Worm (Caenorhabditis elegans) whole organism, dauer: Measurements from ENCODE around the gene T13C2.7.

Source experiments
- unc-62 ChIP-seq: sonication (generic microtip); optimal IDR thresholded peaks from 2 replicates; lab custom pipeline; 2017; ENCODE audit warnings: missing biosample characterization, missing genetic modification reagents, missing genetic modification characterization

The T13C2.7 gene

DNA sequence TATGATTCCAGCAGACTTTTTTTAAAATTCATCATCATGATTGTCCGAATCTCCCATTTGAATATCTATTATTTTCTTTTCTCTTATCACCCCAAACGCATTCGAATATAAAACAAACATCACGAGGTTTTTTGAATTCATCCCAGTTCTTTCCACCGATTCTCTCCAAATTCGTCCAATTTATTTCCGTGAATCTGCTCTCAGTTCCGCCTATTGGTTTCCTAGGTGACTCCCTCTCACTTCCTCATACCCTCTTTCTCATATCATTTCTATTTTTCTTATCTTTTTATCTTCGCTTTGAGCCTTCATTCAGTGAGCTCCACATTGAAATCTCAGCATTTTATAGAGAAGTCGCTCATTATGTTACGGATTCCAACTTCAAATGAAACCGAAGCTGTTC lies at the start of gene T13C2.7:
Gene T13C2.7, plus strand, starts transcription at position 301 of the 400 bp plus-strand sequence.
- no peak for TF ChIP-seq unc-62

DNA sequence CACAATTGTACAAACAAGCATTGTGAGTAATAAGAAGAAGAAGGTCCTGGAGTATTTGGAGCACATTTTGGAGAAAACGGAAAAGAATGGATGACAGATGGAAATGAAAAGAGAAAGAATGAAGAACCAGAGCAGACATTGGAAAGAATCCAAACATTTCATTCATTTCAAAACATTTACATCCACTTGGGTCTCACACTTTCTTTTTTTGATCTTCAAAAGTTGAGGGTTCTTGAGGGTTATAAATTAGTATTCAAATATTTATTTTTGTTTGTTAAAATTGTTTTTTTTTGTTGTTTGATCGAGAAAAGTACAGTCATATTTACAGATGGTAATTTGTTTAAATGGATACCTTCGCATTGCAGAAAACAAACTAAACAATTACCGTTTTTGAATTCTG lies 45.5 kb upstream of the T13C2.7 start, which contains the start of gene T14B4.9:
Gene T14B4.9, minus strand, starts transcription at position 101 of the 400 bp plus-strand sequence.
- TF ChIP-seq unc-62 = no peak

DNA sequence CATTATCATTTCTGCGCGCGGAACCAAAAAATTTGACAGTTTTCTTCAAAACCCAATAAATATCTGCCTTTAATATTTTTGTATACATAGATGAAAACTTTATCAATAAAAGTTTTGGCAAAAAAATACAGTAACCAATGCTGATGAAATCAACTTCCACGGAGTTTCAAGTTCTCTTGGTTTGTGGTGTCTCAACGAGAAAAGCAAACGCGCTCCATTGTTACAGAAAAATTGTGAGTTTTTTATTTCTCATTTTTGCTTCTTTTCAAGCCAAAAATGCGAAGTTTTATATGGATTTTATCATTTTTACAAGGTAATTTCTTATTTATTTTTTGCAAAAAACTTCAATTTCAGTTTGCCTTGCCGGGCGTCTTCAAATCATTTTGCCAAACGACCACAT lies 44.5 kb upstream of the T13C2.7 start, which contains the start of gene T14B4.3:
Gene T14B4.3, plus strand, starts transcription at position 264 of the 400 bp plus-strand sequence.
- no peak for TF ChIP-seq unc-62

DNA sequence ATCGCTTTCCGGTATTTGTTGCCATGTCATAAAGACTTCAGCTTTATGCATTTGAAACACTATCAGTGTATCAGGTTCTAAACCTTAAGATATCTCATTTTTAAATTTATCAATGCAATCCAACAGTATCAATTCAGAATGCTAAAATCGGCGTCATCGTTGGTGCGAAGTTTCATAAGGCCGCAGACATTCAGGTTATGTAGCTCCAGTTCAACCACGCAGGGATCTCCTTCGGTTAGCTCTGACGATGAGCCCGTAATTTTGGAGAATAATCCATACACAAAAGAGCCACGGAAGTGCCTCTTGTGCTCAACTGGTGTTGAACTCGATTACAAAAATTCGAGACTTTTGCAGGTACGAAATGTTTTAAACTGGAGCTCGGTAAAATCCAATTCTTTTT lies 43.1 kb upstream of the T13C2.7 start, which contains the start of gene mrps-18.C:
Gene mrps-18.C, plus strand, starts transcription at position 138 of the 400 bp plus-strand sequence.
- TF ChIP-seq unc-62 = no peak

DNA sequence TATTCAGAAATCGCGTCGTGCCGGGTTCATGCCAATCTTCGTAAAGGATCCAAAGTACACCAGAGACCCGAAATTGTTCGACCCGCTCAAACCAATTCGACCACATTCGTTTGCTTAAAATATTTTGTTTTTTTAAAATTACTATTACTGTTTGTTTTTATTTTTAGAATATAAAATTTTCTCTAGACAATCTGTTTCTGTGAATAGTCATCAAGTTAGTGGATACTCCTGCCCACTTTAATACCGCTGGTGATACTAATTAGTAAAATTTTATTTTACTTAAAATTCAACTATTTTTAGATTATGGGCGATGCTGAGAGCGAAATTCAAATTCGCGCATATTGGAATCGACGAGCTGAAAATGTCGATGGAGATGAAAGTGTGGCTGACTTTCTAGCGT lies 42.6 kb upstream of the T13C2.7 start, which contains the start of gene T14B4.1:
Gene T14B4.1, plus strand, starts transcription at position 301 of the 400 bp plus-strand sequence.
- no peak for TF ChIP-seq unc-62

DNA sequence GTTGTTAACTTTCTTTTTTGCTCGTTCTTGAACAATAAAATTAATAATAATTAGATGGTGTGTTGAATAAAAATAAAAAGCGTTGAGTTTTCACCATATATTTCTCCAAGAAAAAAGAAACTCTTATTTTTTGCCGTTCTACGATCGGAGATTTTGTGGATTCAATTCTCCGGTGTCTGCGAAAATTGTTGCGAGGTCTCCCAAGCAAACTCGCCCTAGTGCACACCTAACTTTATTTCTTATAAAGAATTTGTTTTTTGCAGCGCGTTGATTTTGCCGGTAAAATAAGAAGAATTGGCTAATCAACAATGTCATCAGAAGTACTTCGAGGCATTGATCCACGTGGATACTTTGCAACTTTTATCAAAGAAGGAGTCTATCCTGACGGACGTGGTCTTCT lies 37.8 kb upstream of the T13C2.7 start, which contains the start of gene exos-8:
Gene exos-8, plus strand, starts transcription at position 264 of the 400 bp plus-strand sequence.
- TF ChIP-seq unc-62 = no peak

DNA sequence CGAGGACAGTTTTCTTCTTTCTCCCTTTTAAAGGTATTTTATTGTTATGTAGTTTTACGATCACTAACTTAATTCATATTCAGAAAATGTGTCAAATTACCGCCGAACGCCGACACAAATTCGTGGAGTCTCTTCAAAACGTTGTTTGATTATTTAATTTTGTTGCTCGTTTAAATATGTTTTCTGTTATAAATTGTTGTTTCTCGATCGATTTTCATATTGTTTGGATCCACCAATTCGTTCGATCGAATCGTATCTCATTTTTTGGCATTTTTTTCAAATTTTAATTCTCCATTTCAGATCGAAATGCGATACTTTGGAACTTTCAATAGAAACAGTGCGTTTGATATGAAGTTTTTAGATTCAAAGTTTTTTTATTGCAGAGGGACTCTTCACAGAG lies 36.6 kb upstream of the T13C2.7 start, which contains the start of gene F41G3.6:
Gene F41G3.6, plus strand, starts transcription at position 301 of the 400 bp plus-strand sequence.
- no peak for TF ChIP-seq unc-62

DNA sequence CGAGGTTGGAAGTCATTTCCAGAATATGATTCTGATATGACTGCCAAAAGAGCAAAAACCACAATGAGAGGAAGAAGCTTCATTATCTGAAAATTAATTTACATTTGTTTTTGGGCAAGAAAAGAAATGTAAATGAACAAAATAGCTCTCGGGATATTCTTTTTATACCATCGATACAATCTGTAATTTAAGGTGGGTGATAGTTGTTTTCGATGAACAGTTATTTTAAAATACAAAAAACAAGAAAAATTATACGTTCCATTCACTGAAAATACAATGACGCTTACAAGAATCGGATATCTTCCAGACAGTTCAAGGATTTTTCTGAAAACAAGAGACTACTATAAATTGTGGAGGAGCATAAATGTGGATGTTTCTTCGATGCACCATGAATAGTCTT lies 34.6 kb upstream of the T13C2.7 start, which contains the start of gene ins-15:
Gene ins-15, minus strand, starts transcription at position 101 of the 400 bp plus-strand sequence.
- TF ChIP-seq unc-62 = no peak

DNA sequence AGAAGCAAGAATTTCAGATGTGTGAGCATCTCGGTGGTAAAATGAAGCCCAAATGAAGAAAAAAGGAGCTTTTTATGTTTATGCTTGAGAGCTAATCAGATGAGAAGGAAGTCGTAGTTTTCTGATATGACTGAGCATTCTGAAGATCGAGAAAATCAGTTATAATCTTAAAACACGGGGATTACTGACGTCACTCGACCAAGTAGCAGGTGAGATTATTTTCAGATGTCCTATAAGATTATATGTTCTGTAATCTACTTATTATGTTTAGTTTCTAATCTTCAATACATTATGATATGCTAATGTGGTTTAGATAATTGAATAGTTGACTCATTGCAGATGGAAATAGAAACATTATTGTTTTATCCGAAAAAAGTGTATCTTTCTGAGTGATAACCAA lies 33.4 kb upstream of the T13C2.7 start, which contains the start of gene ins-14:
Gene ins-14, minus strand, starts transcription at position 32 of the 400 bp plus-strand sequence.
- no peak for TF ChIP-seq unc-62

DNA sequence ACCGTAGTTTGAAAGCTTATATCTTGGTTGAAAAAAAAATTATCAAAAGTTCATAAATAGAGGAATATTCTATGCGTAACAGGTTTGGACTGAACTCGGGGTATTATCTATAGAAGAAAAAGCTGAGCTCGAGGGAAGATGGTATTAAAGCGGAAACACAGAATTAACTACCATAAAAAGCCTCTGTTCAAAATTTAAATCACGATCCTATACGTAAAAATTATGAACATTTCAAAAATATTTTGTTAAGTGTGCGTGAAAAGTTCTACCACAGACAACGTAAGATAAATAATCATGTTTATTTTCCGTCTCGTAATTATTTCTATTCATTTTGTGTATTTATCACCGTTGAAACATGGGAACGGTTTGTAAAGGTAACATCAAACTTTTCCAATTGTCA lies 32.8 kb upstream of the T13C2.7 start, which contains the start of gene F41G3.5:
Gene F41G3.5, plus strand, starts transcription at position 301 of the 400 bp plus-strand sequence.
- TF ChIP-seq unc-62 = no peak

DNA sequence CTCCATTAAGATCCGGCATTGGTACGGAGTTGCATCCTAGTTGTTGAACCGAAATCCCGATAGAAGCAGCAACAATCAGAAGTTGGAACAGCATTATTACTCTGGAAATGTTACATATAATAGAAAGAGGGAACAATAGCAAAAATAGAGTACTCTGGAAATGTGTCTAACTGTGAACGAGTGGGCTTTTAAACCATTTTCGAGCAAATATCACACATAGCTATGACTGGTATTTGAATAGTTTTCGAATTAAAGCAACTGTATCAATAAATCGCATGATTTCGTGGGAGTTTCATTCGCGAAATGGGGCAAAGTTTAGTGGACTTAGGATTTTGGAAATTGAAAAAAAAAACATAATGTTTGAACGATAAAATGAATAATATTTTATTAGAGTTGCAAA lies 29.8 kb upstream of the T13C2.7 start, which contains the start of gene F41G3.10:
Gene F41G3.10, minus strand, starts transcription at position 101 of the 400 bp plus-strand sequence.
- TF ChIP-seq unc-62 = no peak

DNA sequence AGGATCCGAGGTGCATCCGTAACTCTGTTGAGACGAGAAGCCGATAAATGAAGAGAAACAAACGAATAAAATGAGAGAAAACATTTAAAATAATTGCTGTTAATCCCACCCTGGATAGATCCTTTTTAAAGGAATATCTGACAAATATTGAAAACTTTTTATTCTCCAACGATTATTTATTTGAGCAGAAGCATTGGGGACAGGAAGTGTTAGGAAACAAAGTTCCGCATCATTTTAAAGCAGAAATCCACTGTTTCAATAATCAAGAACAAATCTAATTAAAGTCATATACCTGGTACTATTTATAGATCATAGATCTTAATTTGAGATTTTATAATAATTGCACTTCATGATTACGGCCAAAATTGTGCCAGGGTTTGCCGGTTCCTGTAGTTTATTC lies 28.3 kb upstream of the T13C2.7 start, which contains the start of gene F41G3.20:
Gene F41G3.20, minus strand, starts transcription at position 101 of the 400 bp plus-strand sequence.
- TF ChIP-seq unc-62 = no peak

DNA sequence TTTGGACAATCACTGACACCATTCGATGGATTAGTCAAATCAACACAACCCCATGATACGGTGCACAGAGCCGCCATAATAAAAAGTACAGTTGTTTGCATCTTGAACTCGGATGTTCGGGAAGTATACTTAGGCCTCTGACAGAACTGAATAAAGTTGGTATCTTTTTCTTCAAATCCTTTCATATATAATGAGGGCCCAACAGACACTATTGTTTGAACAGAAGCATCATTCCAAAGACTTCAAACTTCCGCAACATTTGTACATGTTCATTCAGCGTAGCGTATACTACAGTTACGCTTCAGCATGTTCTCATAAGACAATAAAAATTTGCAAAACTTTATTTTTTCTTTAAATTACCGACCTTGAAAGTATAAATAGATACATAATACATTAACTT lies 27.2 kb upstream of the T13C2.7 start, which contains the start of gene F41G3.19:
Gene F41G3.19, minus strand, starts transcription at position 101 of the 400 bp plus-strand sequence.
- no peak for TF ChIP-seq unc-62

DNA sequence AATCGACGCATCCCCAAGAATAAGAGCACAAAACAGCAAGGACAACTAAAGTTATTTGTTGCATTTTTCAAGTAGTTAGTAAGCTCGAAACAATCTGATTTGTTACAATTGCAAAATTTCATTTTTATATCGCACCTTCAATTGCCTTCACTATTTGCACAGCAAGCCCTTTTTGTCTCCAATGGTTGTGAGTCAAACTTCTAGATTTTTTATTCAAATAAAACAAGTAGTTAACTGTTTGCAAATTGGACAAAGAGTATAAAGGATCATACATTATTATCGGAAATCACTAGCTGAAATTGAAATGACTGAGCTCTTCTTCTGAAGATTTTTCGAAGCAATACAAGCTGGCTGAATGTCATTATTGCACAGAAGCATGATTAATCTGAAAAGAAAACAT lies 26.4 kb upstream of the T13C2.7 start, which contains the start of gene F41G3.21:
Gene F41G3.21, minus strand, starts transcription at position 101 of the 400 bp plus-strand sequence.
- TF ChIP-seq unc-62 = no peak

DNA sequence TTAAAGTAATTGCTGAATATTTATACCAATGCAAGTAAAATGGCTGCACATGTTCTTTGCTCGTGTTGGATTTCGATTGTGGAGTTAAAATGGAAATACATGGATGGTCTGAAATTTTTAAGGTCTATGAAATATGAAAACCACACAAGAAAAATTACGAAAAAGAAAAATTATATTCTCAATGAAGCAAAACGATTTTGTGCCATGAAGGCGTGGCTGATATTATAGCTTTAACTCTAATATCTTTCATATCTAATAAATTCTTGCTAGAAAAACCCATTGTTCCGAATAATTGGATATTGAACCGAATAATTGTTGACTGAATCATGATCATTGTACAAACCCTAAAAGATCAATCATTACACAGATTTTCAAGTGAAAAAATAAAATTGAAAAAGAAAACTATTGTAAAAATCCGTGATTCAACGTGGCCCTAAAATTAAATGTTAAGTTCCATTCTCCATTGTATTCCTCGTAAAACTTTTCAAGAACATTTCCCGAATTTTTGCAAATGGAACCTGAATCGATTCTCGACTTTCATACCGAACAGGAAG lies 24.5 kb upstream of the T13C2.7 start, which contains the start of the genes srx-95 and fis-1:
Gene srx-95, minus strand, starts transcription at position 101 of the 554 bp plus-strand sequence.
Gene fis-1, plus strand, starts transcription at position 504 of the 554 bp plus-strand sequence.
- TF ChIP-seq unc-62 = no peak

DNA sequence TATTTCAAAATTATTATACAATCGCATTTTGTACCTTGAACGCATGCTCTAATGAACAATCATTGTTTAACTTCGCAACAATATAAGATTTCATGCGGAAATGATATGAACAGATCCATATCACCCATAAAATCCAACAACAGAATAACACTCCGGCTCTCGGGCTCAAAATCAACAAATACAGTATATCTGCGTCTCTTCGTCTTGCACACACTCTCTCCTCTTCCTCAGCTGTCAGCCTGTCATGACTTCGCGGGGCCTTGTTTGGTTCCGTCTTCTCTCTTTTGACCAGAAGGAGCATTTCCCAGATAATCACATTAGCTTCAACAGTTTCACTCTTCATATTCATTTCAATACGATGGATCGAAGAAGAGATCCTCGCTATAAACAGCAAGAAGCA lies 23.0 kb upstream of the T13C2.7 start, which contains the start of gene F41G3.3:
Gene F41G3.3, plus strand, starts transcription at position 301 of the 400 bp plus-strand sequence.
- TF ChIP-seq unc-62 = no peak

DNA sequence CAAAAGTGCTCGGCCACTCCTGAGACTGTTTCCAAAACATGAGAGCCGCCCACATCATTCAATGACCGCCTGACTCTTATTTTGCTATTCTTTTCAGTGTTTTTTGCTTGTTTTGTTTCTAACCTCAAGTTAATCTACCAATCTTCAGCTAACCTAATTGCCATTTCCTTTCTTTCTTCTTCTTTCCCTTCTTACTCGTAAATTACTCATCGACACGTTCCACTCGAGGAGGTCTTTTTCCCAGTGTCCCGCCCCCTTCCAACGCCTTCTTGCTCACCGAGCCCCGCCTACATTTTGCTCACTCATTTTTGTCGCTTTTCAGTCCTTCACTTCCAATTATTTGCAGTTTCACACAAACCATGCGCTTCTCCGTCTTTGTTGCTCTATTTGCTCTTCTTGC lies 14.5 kb upstream of the T13C2.7 start, which contains the start of gene nlp-50:
Gene nlp-50, plus strand, starts transcription at position 301 of the 400 bp plus-strand sequence.
- no peak for TF ChIP-seq unc-62
